Worm (Caenorhabditis elegans) whole organism, L2 larva: ENCODE data around the gene F35D2.6.

Experiments used
- C34F6.9 ChIP-seq: fragments of 150-350 bp; optimal IDR thresholded peaks from 2 replicates; lab custom pipeline; 2014; ENCODE audit warnings: missing biosample characterization, missing genetic modification characterization
- F13H6.1 ChIP-seq: sonication (generic microtip); optimal IDR thresholded peaks from 2 replicates; lab custom pipeline; 2016; ENCODE audit warnings: missing genetic modification characterization, missing compliant biosample characterization
- R02D3.7 ChIP-seq: fragments of 150-350 bp; optimal IDR thresholded peaks from 2 replicates; lab custom pipeline; 2014; ENCODE audit warnings: missing biosample characterization, missing genetic modification characterization
- Y55F3AM.14 ChIP-seq: fragments of 200-800 bp; sonication (Bioruptor generic); optimal IDR thresholded peaks from 2 replicates; lab custom pipeline; 2018; ENCODE audit warnings: mild to moderate bottlenecking, missing genetic modification characterization, missing compliant biosample characterization
- ZK546.5 ChIP-seq: sonication (generic microtip); optimal IDR thresholded peaks from 2 replicates; lab custom pipeline; 2017; ENCODE audit warnings: missing biosample characterization, missing genetic modification characterization
- alr-1 ChIP-seq: fragments of 150-350 bp; optimal IDR thresholded peaks from 2 replicates; lab custom pipeline; 2014; ENCODE audit warnings: missing biosample characterization, missing genetic modification characterization
- aly-2 ChIP-seq: fragments of 150-350 bp; optimal IDR thresholded peaks from 2 replicates; lab custom pipeline; 2014; ENCODE audit warnings: missing biosample characterization, missing genetic modification characterization
- ama-1 ChIP-seq: fragments of 150-350 bp; optimal IDR thresholded peaks from 2 replicates; lab custom pipeline; 2018; ENCODE audit warnings: inconsistent platforms
- blmp-1 ChIP-seq: sonication (generic microtip); optimal IDR thresholded peaks from 2 replicates; lab custom pipeline; 2017; ENCODE audit warnings: missing genetic modification characterization, mild to moderate bottlenecking, missing compliant biosample characterization, antibody characterized with exemption, moderate library complexity; ENCODE audit not compliant: insufficient read depth
- ceh-16 ChIP-seq: fragments of 150-350 bp; optimal IDR thresholded peaks from 2 replicates; lab custom pipeline; 2014; ENCODE audit warnings: missing biosample characterization, missing genetic modification characterization
- ceh-82 ChIP-seq: fragments of 150-350 bp; optimal IDR thresholded peaks from 2 replicates; lab custom pipeline; 2014; ENCODE audit warnings: missing biosample characterization, missing genetic modification characterization
- crh-2 ChIP-seq: sonication (generic microtip); optimal IDR thresholded peaks from 2 replicates; lab custom pipeline; 2017; ENCODE audit warnings: missing biosample characterization, missing genetic modification characterization
- egl-27 ChIP-seq: sonication (generic microtip); optimal IDR thresholded peaks from 3 replicates; lab custom pipeline; 2017; ENCODE audit warnings: missing biosample characterization, missing genetic modification reagents, missing genetic modification characterization
- elt-1 ChIP-seq: fragments of 150-350 bp; optimal IDR thresholded peaks from 2 replicates; lab custom pipeline; 2014; ENCODE audit warnings: missing biosample characterization, missing genetic modification characterization
- fos-1 ChIP-seq: fragments of 150-350 bp; optimal IDR thresholded peaks from 2 replicates; lab custom pipeline; 2014; ENCODE audit warnings: missing biosample characterization, missing genetic modification characterization
- gmeb-1 ChIP-seq: fragments of 150-350 bp; optimal IDR thresholded peaks from 2 replicates; lab custom pipeline; 2014; ENCODE audit warnings: missing biosample characterization, missing genetic modification characterization
- lin-11 ChIP-seq: fragments of 150-350 bp; sonication (generic microtip); optimal IDR thresholded peaks from 2 replicates; lab custom pipeline; 2014; ENCODE audit warnings: missing biosample characterization, missing genetic modification characterization, inconsistent platforms, mixed read lengths
- lin-13 ChIP-seq: fragments of 150-350 bp; optimal IDR thresholded peaks from 2 replicates; lab custom pipeline; 2014; ENCODE audit warnings: missing biosample characterization, missing genetic modification reagents, missing genetic modification characterization
- lsy-2 ChIP-seq, 2 experiments: fragments of 150-350 bp in 1 of 2; sonication (generic microtip) in 1 of 2; optimal IDR thresholded peaks; 2 replicates each; lab custom pipeline; 2014 to 2017; ENCODE audit warnings: missing biosample characterization in 2 of 2, missing genetic modification characterization in 2 of 2
- mab-5 ChIP-seq: fragments of 150-350 bp; optimal IDR thresholded peaks from 2 replicates; lab custom pipeline; 2014; ENCODE audit warnings: missing biosample characterization, missing genetic modification characterization
- mbf-1 ChIP-seq: sonication (generic microtip); optimal IDR thresholded peaks from 2 replicates; lab custom pipeline; 2017; ENCODE audit warnings: missing biosample characterization, missing genetic modification characterization
- mdl-1 ChIP-seq, 2 experiments: fragments of 150-350 bp in 1 of 2; sonication (generic microtip) in 1 of 2; optimal IDR thresholded peaks; 2 replicates each; lab custom pipeline; 2017; ENCODE audit warnings: missing biosample characterization in 2 of 2, missing genetic modification characterization in 2 of 2
- nhr-10 ChIP-seq: sonication (generic microtip); optimal IDR thresholded peaks from 2 replicates; lab custom pipeline; 2017; ENCODE audit warnings: missing biosample characterization, missing genetic modification characterization
- nhr-11 ChIP-seq: fragments of 150-350 bp; optimal IDR thresholded peaks from 2 replicates; lab custom pipeline; 2014; ENCODE audit warnings: missing biosample characterization, missing genetic modification characterization
- nhr-12 ChIP-seq: fragments of 150-350 bp; optimal IDR thresholded peaks from 2 replicates; lab custom pipeline; 2014; ENCODE audit warnings: missing biosample characterization, missing genetic modification characterization
- nhr-129 ChIP-seq: fragments of 150-350 bp; optimal IDR thresholded peaks from 2 replicates; lab custom pipeline; 2014; ENCODE audit warnings: missing biosample characterization, missing genetic modification characterization
- nhr-21 ChIP-seq: fragments of 150-350 bp; optimal IDR thresholded peaks from 2 replicates; lab custom pipeline; 2014; ENCODE audit warnings: missing biosample characterization, missing genetic modification characterization
- nhr-23 ChIP-seq: fragments of 150-350 bp; optimal IDR thresholded peaks from 2 replicates; lab custom pipeline; 2014; ENCODE audit warnings: missing biosample characterization, missing genetic modification reagents, missing genetic modification characterization
- nhr-237 ChIP-seq: fragments of 150-350 bp; optimal IDR thresholded peaks from 2 replicates; lab custom pipeline; 2014; ENCODE audit warnings: missing biosample characterization, missing genetic modification characterization
- nhr-25 ChIP-seq: fragments of 150-350 bp; sonication (generic microtip); optimal IDR thresholded peaks from 3 replicates; lab custom pipeline; 2014; ENCODE audit warnings: missing biosample characterization, missing genetic modification characterization
- nhr-6 ChIP-seq: fragments of 150-350 bp; optimal IDR thresholded peaks from 2 replicates; lab custom pipeline; 2014; ENCODE audit warnings: missing biosample characterization, missing genetic modification characterization
- nhr-77 ChIP-seq: fragments of 150-350 bp; optimal IDR thresholded peaks from 2 replicates; lab custom pipeline; 2014; ENCODE audit warnings: missing biosample characterization, missing genetic modification characterization
- peb-1 ChIP-seq: fragments of 150-350 bp; optimal IDR thresholded peaks from 2 replicates; lab custom pipeline; 2014; ENCODE audit warnings: missing biosample characterization, missing genetic modification characterization
- sem-4 ChIP-seq: fragments of 150-350 bp; optimal IDR thresholded peaks from 2 replicates; lab custom pipeline; 2014; ENCODE audit warnings: missing biosample characterization, missing genetic modification reagents, missing genetic modification characterization
- skn-1 ChIP-seq: sonication (generic microtip); optimal IDR thresholded peaks from 2 replicates; lab custom pipeline; 2017; ENCODE audit warnings: missing biosample characterization, missing genetic modification characterization
- sma-3 ChIP-seq: sonication (generic microtip); optimal IDR thresholded peaks from 2 replicates; lab custom pipeline; 2016; ENCODE audit warnings: missing genetic modification reagents, missing genetic modification characterization, missing compliant biosample characterization
- sma-9 ChIP-seq, 2 experiments: fragments of 150-350 bp in 1 of 2; sonication (generic microtip) in 1 of 2; optimal IDR thresholded peaks; 2 replicates each; lab custom pipeline; 2014 to 2016; ENCODE audit warnings: missing genetic modification characterization in 2 of 2, mild to moderate bottlenecking in 1 of 2, missing biosample characterization in 1 of 2, missing compliant biosample characterization in 1 of 2, missing genetic modification reagents in 1 of 2, moderate library complexity in 1 of 2
- snpc-4 ChIP-seq: fragments of 150-350 bp; optimal IDR thresholded peaks from 2 replicates; lab custom pipeline; 2014; ENCODE audit warnings: missing biosample characterization, missing genetic modification characterization
- unc-39 ChIP-seq: fragments of 150-350 bp; optimal IDR thresholded peaks from 2 replicates; lab custom pipeline; 2014; ENCODE audit warnings: missing biosample characterization, missing genetic modification characterization
- zag-1 ChIP-seq: fragments of 150-350 bp; optimal IDR thresholded peaks from 2 replicates; lab custom pipeline; 2014; ENCODE audit warnings: missing biosample characterization, missing genetic modification characterization
- ztf-1 ChIP-seq: fragments of 200-800 bp; sonication (Bioruptor generic); conservative IDR thresholded peaks from 2 replicates; pipeline ENCODE4 v1.3.6; 2022; ENCODE audit warnings: missing genetic modification characterization, missing compliant biosample characterization
- ztf-4 ChIP-seq: fragments of 150-350 bp; optimal IDR thresholded peaks from 2 replicates; lab custom pipeline; 2014; ENCODE audit warnings: missing biosample characterization, missing genetic modification characterization

The F35D2.6 gene

DNA sequence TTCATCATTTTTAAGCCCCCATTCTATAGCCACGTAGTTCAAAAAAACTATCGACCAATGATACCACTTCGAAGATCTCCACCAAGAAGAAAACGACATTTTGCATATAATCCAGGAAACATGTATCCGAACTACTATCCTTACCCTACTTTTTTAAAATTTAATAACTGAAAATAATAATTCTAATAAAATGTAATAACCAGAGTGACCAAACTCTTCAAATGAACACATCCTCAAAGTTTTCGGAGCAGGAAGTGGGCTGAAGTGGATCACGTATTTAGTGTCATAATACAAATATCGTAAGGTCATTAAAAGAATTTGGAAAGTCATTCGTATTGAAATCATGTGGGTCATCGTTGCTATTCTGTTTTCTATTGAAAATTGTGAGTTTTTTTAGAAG lies at the start of gene F35D2.6:
F35D2.6 (plus strand) TSS at position 301 of the 400 bp plus-strand sequence.
- TF ChIP-seq peb-1 (tag; lab: Kevin White, UChicago) (no peak), crh-2 (tag; lab: Kevin White, UChicago) (no peak), nhr-10 (tag; lab: Kevin White, UChicago) (no peak), lin-11 (no peak), elt-1 (tag; lab: Kevin White, UChicago) (no peak), nhr-25 (no peak), ztf-1 (no peak)

DNA sequence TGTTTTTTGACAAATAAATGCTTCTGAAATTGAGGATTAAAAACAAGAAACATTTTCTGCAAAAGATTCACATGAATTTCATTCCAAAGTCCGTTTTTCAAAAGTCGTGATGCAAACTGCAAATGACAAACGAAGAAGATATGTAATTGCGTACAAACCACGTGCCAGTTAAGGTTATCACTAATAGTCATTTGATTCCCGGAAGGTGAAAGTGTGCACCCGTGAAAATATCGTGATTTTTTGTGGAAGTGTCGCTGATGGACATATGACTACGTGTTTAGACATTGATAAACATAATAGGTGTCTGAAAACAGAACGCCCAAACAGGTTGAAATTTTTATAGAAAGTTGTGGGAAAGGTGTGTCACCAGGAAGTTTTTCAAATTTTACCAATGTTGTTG lies 49.3 kb upstream of the F35D2.6 start:
- no peak for TF ChIP-seq nhr-12 (tag; lab: Kevin White, UChicago)
- no peak for TF ChIP-seq sem-4 (tag; lab: Kevin White, UChicago)
- TF ChIP-seq fos-1 (tag; lab: Kevin White, UChicago): peak; percentile 66
- TF ChIP-seq blmp-1 (tag; lab: Kevin White, UChicago): peak; percentile 87
- peak; percentile 64 for TF ChIP-seq gmeb-1 (tag; lab: Kevin White, UChicago)
- no peak for TF ChIP-seq ztf-4 (tag; lab: Kevin White, UChicago)
- TF ChIP-seq egl-27 (tag; lab: Kevin White, UChicago): no peak
- peak in 1 of 2 experiments; percentile 53 for TF ChIP-seq mdl-1 (tag; optimal IDR thresholded peaks at IDR 0.05; lab: Kevin White, UChicago)
- TF ChIP-seq ceh-16 (tag; lab: Kevin White, UChicago): no peak
- no peak for TF ChIP-seq peb-1 (tag; lab: Kevin White, UChicago)
- no peak for TF ChIP-seq C34F6.9 (tag; lab: Kevin White, UChicago)
- TF ChIP-seq snpc-4 (tag; lab: Kevin White, UChicago): no peak
- peak; percentile 71 for TF ChIP-seq nhr-129 (tag; lab: Kevin White, UChicago)
- TF ChIP-seq elt-1 (tag; lab: Kevin White, UChicago): no peak
- peak; percentile 76 for TF ChIP-seq crh-2 (tag; lab: Kevin White, UChicago)
- TF ChIP-seq ztf-1: no peak
- peak; percentile 93 for TF ChIP-seq sma-3 (GFP tag; lab: Kevin White, UChicago)
- no peak for TF ChIP-seq nhr-11 (tag; lab: Kevin White, UChicago)
- no peak for TF ChIP-seq nhr-6 (tag; lab: Kevin White, UChicago)
- TF ChIP-seq nhr-237 (tag; lab: Kevin White, UChicago): no peak
- no peak for TF ChIP-seq lsy-2 (tag; optimal IDR thresholded peaks at IDR 0.05; lab: Kevin White, UChicago)
- no peak for TF ChIP-seq nhr-77 (tag; lab: Kevin White, UChicago)
- no peak for TF ChIP-seq nhr-23 (tag; lab: Kevin White, UChicago)
- TF ChIP-seq zag-1 (tag; lab: Kevin White, UChicago): no peak
- TF ChIP-seq mbf-1 (tag; lab: Kevin White, UChicago): no peak
- no peak for TF ChIP-seq F13H6.1
- TF ChIP-seq lin-13 (GFP tag; lab: Kevin White, UChicago): no peak
- no peak for TF ChIP-seq nhr-25
- TF ChIP-seq nhr-21 (tag; lab: Kevin White, UChicago): peak; percentile 83
- TF ChIP-seq Y55F3AM.14 (GFP tag; lab: Kevin White, UChicago): no peak
- TF ChIP-seq alr-1: no peak
- TF ChIP-seq lin-11: no peak
- TF ChIP-seq skn-1 (tag; lab: Kevin White, UChicago): no peak
- no peak for TF ChIP-seq ama-1 (lab: Kevin White, UChicago)
- TF ChIP-seq unc-39: no peak
- no peak for TF ChIP-seq mab-5
- no peak for TF ChIP-seq ZK546.5 (tag; lab: Kevin White, UChicago)
- TF ChIP-seq sma-9 (GFP tag; optimal IDR thresholded peaks at IDR 0.05; lab: Kevin White, UChicago): peak; percentile 98
- TF ChIP-seq sma-9 (tag; optimal IDR thresholded peaks at IDR 0.05; lab: Kevin White, UChicago): no peak
- TF ChIP-seq aly-2 (tag; lab: Kevin White, UChicago): no peak
- no peak for TF ChIP-seq R02D3.7 (tag; lab: Kevin White, UChicago)
- TF ChIP-seq ceh-82 (tag; lab: Kevin White, UChicago): no peak
